Worm (Caenorhabditis elegans): ENCODE results near the gene cids-1.

DNA sequence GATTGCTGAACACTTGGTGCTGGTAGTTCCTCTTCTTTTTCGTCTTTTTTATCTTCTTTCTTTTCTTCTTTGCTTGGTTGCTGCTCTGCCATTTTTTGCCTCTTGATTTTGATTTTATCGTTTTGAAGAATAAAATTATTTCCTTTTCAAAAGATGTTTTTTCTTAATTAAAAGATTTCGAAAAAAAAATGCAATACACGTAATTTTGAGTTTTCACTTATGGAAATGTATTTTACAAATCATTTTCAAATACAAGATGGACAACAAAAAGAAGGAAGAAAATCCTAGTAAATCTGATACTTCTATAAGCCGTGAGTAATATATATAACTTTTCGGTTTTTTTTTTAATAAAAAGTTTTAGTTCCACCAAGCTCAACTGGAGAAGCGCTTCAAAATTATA, 5.1 kb downstream of the cids-1 start, which contains the start of the genes C02F5.10 and C02F5.2:
- no peak for TF ChIP-seq ama-1 (optimal IDR thresholded peaks at IDR 0.05)
- TF ChIP-seq aly-1 (tag; optimal IDR thresholded peaks at IDR 0.05): no peak
- no peak for TF ChIP-seq F13C5.2 (tag; optimal IDR thresholded peaks at IDR 0.05)
- no peak for TF ChIP-seq tbx-11 (GFP tag; IDR thresholded peaks at IDR 0.05)
- TF ChIP-seq ets-7 (tag; optimal IDR thresholded peaks at IDR 0.05): no peak
- TF ChIP-seq B0310.2 (tag; optimal IDR thresholded peaks at IDR 0.05): no peak
- no peak for TF ChIP-seq flt-1 (GFP tag; IDR thresholded peaks at IDR 0.05)

Data from whole organism, early embryonic.